Worm (Caenorhabditis elegans) whole organism, young adult: Measurements from ENCODE around the gene ogdh-1.
A peak's percentile ranks its signal among the peaks of the same experiment; 100 is the strongest.

ENCODE experiments used
- B0035.1 ChIP-seq: sonication (generic microtip); optimal IDR thresholded peaks from 2 replicates; lab custom pipeline; 2016; ENCODE audit warnings: missing genetic modification characterization, mild to moderate bottlenecking, missing compliant biosample characterization, missing genotype, missing genetic modification reagents
- B0336.3 ChIP-seq: fragments of 200-800 bp; sonication (Bioruptor generic); IDR thresholded peaks from 2 replicates; pipeline ENCODE4 v1.3.6; 2022; ENCODE audit warnings: missing genetic modification characterization, missing compliant biosample characterization
- C06A6.2 ChIP-seq: fragments of 200-800 bp; sonication (Bioruptor generic); conservative IDR thresholded peaks from 2 replicates; pipeline ENCODE4 v1.3.6; 2022; ENCODE audit warnings: missing genetic modification characterization, missing compliant biosample characterization
- C17E4.6 ChIP-seq: fragments of 200-800 bp; sonication (Bioruptor generic); IDR thresholded peaks from 2 replicates; pipeline ENCODE4 v1.3.6; 2022; ENCODE audit warnings: missing genetic modification reagents, missing genetic modification characterization, missing compliant biosample characterization
- F10E7.11 ChIP-seq: sonication (generic microtip); optimal IDR thresholded peaks from 2 replicates; lab custom pipeline; 2017; ENCODE audit warnings: mild to moderate bottlenecking, missing genetic modification characterization, moderate library complexity, missing compliant biosample characterization
- F37B4.10 ChIP-seq: fragments of 200-800 bp; sonication (Bioruptor generic); IDR thresholded peaks from 2 replicates; pipeline ENCODE4 v1.3.6; 2022; ENCODE audit warnings: missing genetic modification characterization, missing compliant biosample characterization
- F52B5.7 ChIP-seq: sonication (generic microtip); optimal IDR thresholded peaks from 2 replicates; lab custom pipeline; 2016; ENCODE audit warnings: mild to moderate bottlenecking, missing genetic modification characterization, missing compliant biosample characterization
- F55B11.4 ChIP-seq: sonication (generic microtip); optimal IDR thresholded peaks from 2 replicates; lab custom pipeline; 2016; ENCODE audit warnings: missing compliant biosample characterization, missing genetic modification characterization, borderline replicate concordance; ENCODE audit not compliant: insufficient read depth
- K11D2.4 ChIP-seq: fragments of 200-800 bp; sonication (Bioruptor generic); IDR thresholded peaks from 2 replicates; pipeline ENCODE4 v1.3.6; 2022; ENCODE audit warnings: missing genetic modification reagents, missing genetic modification characterization, missing compliant biosample characterization
- Y53G8AR.9 ChIP-seq: fragments of 200-800 bp; sonication (Bioruptor generic); conservative IDR thresholded peaks from 2 replicates; pipeline ENCODE4 v1.3.6; 2022; ENCODE audit warnings: missing genetic modification reagents, missing genetic modification characterization, missing compliant biosample characterization
- Y95B8A.8 ChIP-seq: fragments of 200-800 bp; sonication (Bioruptor generic); IDR thresholded peaks from 2 replicates; pipeline ENCODE4 v1.3.6; 2022; ENCODE audit warnings: missing genetic modification reagents, missing genetic modification characterization, missing compliant biosample characterization
- ZK185.1 ChIP-seq: sonication (generic microtip); optimal IDR thresholded peaks from 2 replicates; lab custom pipeline; 2016; ENCODE audit warnings: mild to moderate bottlenecking, missing genetic modification characterization, missing compliant biosample characterization; ENCODE audit not compliant: poor library complexity, severe bottlenecking
- akir-1 ChIP-seq: fragments of 200-800 bp; sonication (Bioruptor generic); optimal IDR thresholded peaks from 2 replicates; lab custom pipeline; 2018; ENCODE audit warnings: mild to moderate bottlenecking, missing genetic modification characterization, moderate library complexity, missing compliant biosample characterization
- aptf-2 ChIP-seq: fragments of 200-800 bp; sonication (Bioruptor generic); conservative IDR thresholded peaks from 2 replicates; pipeline ENCODE4 v1.3.6; 2022; ENCODE audit warnings: missing genetic modification reagents, missing genetic modification characterization, missing compliant biosample characterization
- aptf-3 ChIP-seq: fragments of 200-800 bp; sonication (Bioruptor generic); IDR thresholded peaks from 2 replicates; pipeline ENCODE4 v1.3.6; 2022; ENCODE audit warnings: missing genetic modification characterization, missing compliant biosample characterization
- athp-1 ChIP-seq: sonication (generic microtip); optimal IDR thresholded peaks from 2 replicates; lab custom pipeline; 2017; ENCODE audit warnings: mild to moderate bottlenecking, missing genetic modification characterization, missing compliant biosample characterization
- bed-1 ChIP-seq: fragments of 200-800 bp; sonication (Bioruptor generic); IDR thresholded peaks from 2 replicates; pipeline ENCODE4 v1.3.6; 2022; ENCODE audit warnings: missing genetic modification reagents, missing genetic modification characterization, missing compliant biosample characterization
- bed-2 ChIP-seq: fragments of 200-800 bp; sonication (Bioruptor generic); IDR thresholded peaks from 2 replicates; pipeline ENCODE4 v1.3.6; 2022; ENCODE audit warnings: missing genetic modification reagents, missing genetic modification characterization, missing compliant biosample characterization
- ceh-58 ChIP-seq: fragments of 200-800 bp; sonication (Bioruptor generic); IDR thresholded peaks from 2 replicates; pipeline ENCODE4 v1.3.6; 2022; ENCODE audit warnings: missing genetic modification characterization, missing compliant biosample characterization
- chd-7 ChIP-seq: sonication (generic microtip); optimal IDR thresholded peaks from 2 replicates; lab custom pipeline; 2016; ENCODE audit warnings: mild to moderate bottlenecking, missing genetic modification characterization, moderate library complexity, missing compliant biosample characterization
- egrh-3 ChIP-seq: fragments of 200-800 bp; sonication (Bioruptor generic); IDR thresholded peaks from 2 replicates; pipeline ENCODE4 v1.3.6; 2022; ENCODE audit warnings: missing genetic modification reagents, missing genetic modification characterization, missing compliant biosample characterization
- ekl-4 ChIP-seq: fragments of 200-800 bp; sonication (Bioruptor generic); IDR thresholded peaks from 2 replicates; pipeline ENCODE4 v1.3.6; 2022; ENCODE audit warnings: missing genetic modification reagents, missing genetic modification characterization, missing compliant biosample characterization
- gei-17 ChIP-seq: fragments of 200-800 bp; sonication (Bioruptor generic); optimal IDR thresholded peaks from 2 replicates; lab custom pipeline; 2018; ENCODE audit warnings: mild to moderate bottlenecking, missing genetic modification characterization, missing compliant biosample characterization
- hlh-12 ChIP-seq: sonication (generic microtip); optimal IDR thresholded peaks from 2 replicates; lab custom pipeline; 2016; ENCODE audit warnings: missing genetic modification characterization, missing compliant biosample characterization
- hrde-1 ChIP-seq: sonication (generic microtip); optimal IDR thresholded peaks from 2 replicates; lab custom pipeline; 2016; ENCODE audit warnings: missing genetic modification characterization, mild to moderate bottlenecking, missing compliant biosample characterization, moderate library complexity, missing genotype, missing genetic modification reagents, borderline replicate concordance
- hsf-1 ChIP-seq: fragments of 200-800 bp; sonication (Bioruptor generic); IDR thresholded peaks from 2 replicates; pipeline ENCODE4 v1.3.6; 2022; ENCODE audit warnings: missing genetic modification reagents, missing genetic modification characterization, missing compliant biosample characterization
- let-607 ChIP-seq, 2 experiments: fragments of 200-800 bp in 1 of 2; sonication (Bioruptor generic) in 1 of 2; sonication (generic microtip) in 1 of 2; optimal IDR thresholded peaks; 2 replicates each; lab custom pipeline; 2016 to 2018; ENCODE audit warnings: mild to moderate bottlenecking in 2 of 2, missing compliant biosample characterization in 2 of 2, missing genetic modification characterization in 2 of 2, moderate library complexity in 2 of 2, missing genotype in 1 of 2
- lin-26 ChIP-seq: fragments of 200-800 bp; sonication (Bioruptor generic); IDR thresholded peaks from 2 replicates; pipeline ENCODE4 v1.3.6; 2022; ENCODE audit warnings: missing genetic modification reagents, missing genetic modification characterization, missing compliant biosample characterization
- madf-3 ChIP-seq: fragments of 200-800 bp; sonication (Bioruptor generic); IDR thresholded peaks from 2 replicates; pipeline ENCODE4 v1.3.6; 2022; ENCODE audit warnings: missing genetic modification reagents, missing genetic modification characterization, missing compliant biosample characterization
- mes-4 ChIP-seq: sonication (generic microtip); optimal IDR thresholded peaks from 2 replicates; lab custom pipeline; 2016; ENCODE audit warnings: missing genotype, missing genetic modification characterization, missing compliant biosample characterization
- nfya-2 ChIP-seq: fragments of 200-800 bp; sonication (Bioruptor generic); IDR thresholded peaks from 2 replicates; pipeline ENCODE4 v1.3.6; 2022; ENCODE audit warnings: missing genetic modification reagents, missing genetic modification characterization, missing compliant biosample characterization
- nfyb-1 ChIP-seq: fragments of 200-800 bp; sonication (Bioruptor generic); IDR thresholded peaks from 2 replicates; pipeline ENCODE4 v1.3.6; 2022; ENCODE audit warnings: missing genetic modification reagents, missing genetic modification characterization, missing compliant biosample characterization
- nhr-90 ChIP-seq: sonication (generic microtip); optimal IDR thresholded peaks from 2 replicates; lab custom pipeline; 2016; ENCODE audit warnings: missing genotype, mild to moderate bottlenecking, missing genetic modification characterization, missing compliant biosample characterization
- pha-4 ChIP-seq: fragments of 150-350 bp; sonication (generic microtip); optimal IDR thresholded peaks from 2 replicates; lab custom pipeline; 2014; ENCODE audit warnings: missing biosample characterization, missing genetic modification reagents, missing genetic modification characterization
- rec-8 ChIP-seq, 2 experiments: sonication (generic microtip); optimal IDR thresholded peaks; 2 replicates each; lab custom pipeline; 2016; ENCODE audit warnings: mild to moderate bottlenecking in 2 of 2, missing genetic modification characterization in 2 of 2, missing genetic modification reagents in 2 of 2, missing genotype in 2 of 2, missing biosample characterization in 1 of 2, missing compliant biosample characterization in 1 of 2, moderate library complexity in 1 of 2
- repo-1 ChIP-seq: sonication (generic microtip); optimal IDR thresholded peaks from 2 replicates; lab custom pipeline; 2017; ENCODE audit warnings: mild to moderate bottlenecking, missing genetic modification characterization, missing compliant biosample characterization
- sdz-38 ChIP-seq: sonication (generic microtip); optimal IDR thresholded peaks from 2 replicates; lab custom pipeline; 2016; ENCODE audit warnings: missing genotype, missing genetic modification characterization, missing compliant biosample characterization
- snpc-3.4 ChIP-seq: sonication (generic microtip); optimal IDR thresholded peaks from 2 replicates; lab custom pipeline; 2017; ENCODE audit warnings: missing genetic modification characterization, mild to moderate bottlenecking, missing compliant biosample characterization, antibody characterized with exemption, moderate library complexity, missing genotype, missing genetic modification reagents
- snpc-4 ChIP-seq, 5 experiments: fragments of 150-350 bp in 1 of 5; sonication (generic microtip) in 4 of 5; optimal IDR thresholded peaks; 2 replicates each; lab custom pipeline; 2014 to 2018; ENCODE audit warnings: missing genetic modification characterization in 5 of 5, missing biosample characterization in 3 of 5, antibody characterized with exemption in 2 of 5, mild to moderate bottlenecking in 2 of 5, missing compliant biosample characterization in 2 of 5, missing genotype in 2 of 5, moderate library complexity in 2 of 5, missing genetic modification reagents in 1 of 5
- somi-1 ChIP-seq: fragments of 200-800 bp; sonication (Bioruptor generic); optimal IDR thresholded peaks from 2 replicates; lab custom pipeline; 2018; ENCODE audit warnings: mild to moderate bottlenecking, missing genetic modification characterization, missing compliant biosample characterization
- sptf-2 ChIP-seq: fragments of 200-800 bp; sonication (Bioruptor generic); optimal IDR thresholded peaks from 2 replicates; lab custom pipeline; 2018; ENCODE audit warnings: mild to moderate bottlenecking, missing genetic modification characterization, missing compliant biosample characterization
- tlf-1 ChIP-seq: fragments of 200-800 bp; sonication (Bioruptor generic); optimal IDR thresholded peaks from 2 replicates; lab custom pipeline; 2018; ENCODE audit warnings: mild to moderate bottlenecking, missing genetic modification characterization, missing compliant biosample characterization
- unc-130 ChIP-seq: sonication (generic microtip); optimal IDR thresholded peaks from 2 replicates; lab custom pipeline; 2016; ENCODE audit warnings: missing genetic modification reagents, missing genetic modification characterization, missing compliant biosample characterization
- xnd-1 ChIP-seq: sonication (generic microtip); optimal IDR thresholded peaks from 2 replicates; lab custom pipeline; 2016; ENCODE audit warnings: missing genotype, missing genetic modification reagents, missing genetic modification characterization, missing compliant biosample characterization
- zfh-2 ChIP-seq: fragments of 200-800 bp; sonication (Bioruptor generic); conservative IDR thresholded peaks from 2 replicates; pipeline ENCODE4 v1.3.6; 2022; ENCODE audit warnings: missing genetic modification reagents, missing genetic modification characterization, missing compliant biosample characterization
- ztf-22 ChIP-seq: fragments of 200-800 bp; sonication (Bioruptor generic); optimal IDR thresholded peaks from 2 replicates; lab custom pipeline; 2018; ENCODE audit warnings: mild to moderate bottlenecking, missing genetic modification characterization, moderate library complexity, missing compliant biosample characterization
- ztf-25 ChIP-seq: fragments of 200-800 bp; sonication (Bioruptor generic); IDR thresholded peaks from 2 replicates; pipeline ENCODE4 v1.3.6; 2022; ENCODE audit warnings: missing genetic modification reagents, missing genetic modification characterization, missing compliant biosample characterization
- ztf-3 ChIP-seq: fragments of 200-800 bp; sonication (Bioruptor generic); optimal IDR thresholded peaks from 2 replicates; lab custom pipeline; 2018; ENCODE audit warnings: mild to moderate bottlenecking, missing genetic modification characterization, missing compliant biosample characterization

ogdh-1 gene

ce11 chrIV:4745422-4745821 lies 41.6 kb upstream of the ogdh-1 start, which contains the start of gene timm-17B.1 (continued):
- no peak for TF ChIP-seq F55B11.4
- no peak for TF ChIP-seq C06A6.2
- no peak for TF ChIP-seq ztf-3 (GFP tag; lab: Kevin White, UChicago)
- peak in 1 of 2 experiments; percentile 14 for TF ChIP-seq let-607 (tag; optimal IDR thresholded peaks at IDR 0.05; lab: Kevin White, UChicago)
- no peak for TF ChIP-seq athp-1 (tag; lab: Kevin White, UChicago)
- peak; percentile 19 for TF ChIP-seq snpc-3.4 (tag; lab: Kevin White, UChicago)
- peak; percentile 51 for TF ChIP-seq xnd-1 (tag; lab: Kevin White, UChicago)
- no peak for TF ChIP-seq B0035.1
- peak; percentile 49 for TF ChIP-seq ZK185.1 (tag; lab: Kevin White, UChicago)
- TF ChIP-seq bed-1 (GFP tag; lab: Robert Waterston, UW), result no peak
- no peak for TF ChIP-seq sdz-38 (tag; lab: Kevin White, UChicago)
- no peak for TF ChIP-seq K11D2.4
- 0 out of 2 replicates have a peak, but pooled peaks have one; percentile 58 for TF ChIP-seq ekl-4 (GFP tag; lab: Robert Waterston, UW)
- no peak for TF ChIP-seq aptf-3 (GFP tag; lab: Robert Waterston, UW)
- TF ChIP-seq repo-1, result no peak
- TF ChIP-seq snpc-4 (GFP tag; optimal IDR thresholded peaks at IDR 0.05; lab: Kevin White, UChicago), result peak; percentile 12
- TF ChIP-seq snpc-4 (tag; optimal IDR thresholded peaks at IDR 0.05; lab: Kevin White, UChicago), result peak; percentile 34 to 64 (median 54)
- no peak for TF ChIP-seq mes-4 (tag; lab: Kevin White, UChicago)
- TF ChIP-seq hlh-12 (tag; lab: Kevin White, UChicago), result no peak
- TF ChIP-seq somi-1 (GFP tag; lab: Kevin White, UChicago), result no peak
- TF ChIP-seq pha-4 (tag; lab: Kevin White, UChicago), result no peak
- TF ChIP-seq nfyb-1 (GFP tag; lab: Robert Waterston, UW), result 0 out of 2 replicates have a peak, but pooled peaks have one; percentile 68
- no peak for TF ChIP-seq ztf-22 (GFP tag; lab: Kevin White, UChicago)
- TF ChIP-seq C17E4.6 (GFP tag; lab: Robert Waterston, UW), result no peak
- no peak for TF ChIP-seq egrh-3
- TF ChIP-seq hrde-1 (tag; lab: Kevin White, UChicago), result no peak
- no peak for TF ChIP-seq F10E7.11
- no peak for TF ChIP-seq rec-8 (tag; optimal IDR thresholded peaks at IDR 0.05; lab: Kevin White, UChicago)
- no peak for TF ChIP-seq akir-1 (GFP tag; lab: Kevin White, UChicago)
- no peak for TF ChIP-seq ceh-58 (GFP tag; lab: Robert Waterston, UW)
- TF ChIP-seq zfh-2 (GFP tag; lab: Robert Waterston, UW), result no peak
- no peak for TF ChIP-seq ztf-25
- TF ChIP-seq gei-17, result no peak
- TF ChIP-seq Y95B8A.8 (GFP tag; lab: Robert Waterston, UW), result no peak
- 0 out of 2 replicates have a peak, but pooled peaks have one; percentile 50 for TF ChIP-seq B0336.3
- TF ChIP-seq unc-130, result no peak
- 0 out of 2 replicates have a peak, but pooled peaks have one; percentile 62 for TF ChIP-seq Y53G8AR.9 (GFP tag; lab: Robert Waterston, UW)
- TF ChIP-seq bed-2 (GFP tag; lab: Robert Waterston, UW), result no peak
- TF ChIP-seq nfya-2 (GFP tag; lab: Robert Waterston, UW), result no peak
- TF ChIP-seq aptf-2, result no peak
- no peak for TF ChIP-seq F52B5.7
- no peak for TF ChIP-seq madf-3 (GFP tag; lab: Robert Waterston, UW)
- TF ChIP-seq F37B4.10, result no peak
- TF ChIP-seq nhr-90, result no peak
- no peak for TF ChIP-seq lin-26 (GFP tag; lab: Robert Waterston, UW)
- no peak for TF ChIP-seq hsf-1 (GFP tag; lab: Robert Waterston, UW)
- no peak for TF ChIP-seq tlf-1 (GFP tag; lab: Kevin White, UChicago)
- no peak for TF ChIP-seq chd-7 (tag; lab: Kevin White, UChicago)
- no peak for TF ChIP-seq sptf-2
